Fruit fly (Drosophila melanogaster): Measurements from ENCODE around the gene CG3448.

DNA sequence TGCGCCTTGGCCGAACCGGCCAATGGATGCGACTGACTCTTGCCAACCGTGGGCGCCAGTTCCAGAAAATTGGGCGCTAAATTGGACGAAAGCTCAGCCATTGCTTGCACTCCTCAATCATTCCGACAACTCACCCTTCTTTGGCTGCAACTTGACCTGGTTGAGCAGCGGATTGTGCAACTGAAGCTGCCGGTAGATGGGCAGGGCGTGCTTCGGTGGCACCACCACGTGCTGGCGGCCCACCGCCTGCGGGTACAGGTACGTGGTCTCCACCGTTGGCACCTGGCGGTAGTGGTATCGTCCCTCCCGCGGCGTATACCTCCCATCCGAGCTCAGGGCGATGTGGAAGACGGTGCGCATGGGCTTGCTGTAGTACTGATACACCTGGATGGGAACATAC lies 39.1 kb upstream of the CG3448 start:
- no peak for TF ChIP-seq Dif (GFP tag; optimal IDR thresholded peaks at IDR 0.05; ENCODE audit: partially characterized antibody)
- no peak for TF ChIP-seq woc (GFP tag; optimal IDR thresholded peaks at IDR 0.05)
- no peak for TF ChIP-seq Hr83 (GFP tag; optimal IDR thresholded peaks at IDR 0.05; ENCODE audit: poor library complexity, severe bottlenecking)
- TF ChIP-seq psq (GFP tag; optimal IDR thresholded peaks at IDR 0.05) = no peak
- no peak for TF ChIP-seq CG9705 (GFP tag; optimal IDR thresholded peaks at IDR 0.05)
- no peak for TF ChIP-seq Sp1 (GFP tag; optimal IDR thresholded peaks at IDR 0.05)
- TF ChIP-seq Jra (GFP tag; optimal IDR thresholded peaks at IDR 0.05) = no peak
- TF ChIP-seq ey (GFP tag; optimal IDR thresholded peaks at IDR 0.05) = no peak
- TF ChIP-seq usp (GFP tag; optimal IDR thresholded peaks at IDR 0.05) = no peak
- no peak for TF ChIP-seq fru (GFP tag; optimal IDR thresholded peaks at IDR 0.05)

All from whole organism, wandering third instar larva.